Worm (Caenorhabditis elegans): ENCODE measurements around the gene clec-171.

DNA sequence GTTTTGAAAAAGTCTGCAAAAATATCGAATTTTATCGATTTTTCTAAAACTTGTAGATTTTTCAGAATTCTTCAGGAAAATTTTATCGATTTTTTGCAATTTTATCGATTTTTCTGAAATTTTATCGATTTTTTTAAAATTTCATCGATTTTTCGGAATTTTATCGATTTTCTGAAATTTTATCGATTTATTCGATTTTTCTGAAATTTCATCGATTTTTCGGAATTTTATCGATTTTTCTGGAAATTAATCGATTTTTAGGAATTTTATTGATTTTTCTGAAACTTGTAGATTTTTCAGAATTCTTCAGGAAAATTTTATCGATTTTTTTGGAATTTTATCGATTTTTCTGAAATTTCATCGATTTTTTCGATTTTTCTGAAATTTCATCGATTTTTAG, 19.0 kb downstream of the clec-171 start:
- TF ChIP-seq ama-1 (optimal IDR thresholded peaks at IDR 0.05) = no peak
- TF ChIP-seq T23F11.4 (GFP tag; optimal IDR thresholded peaks at IDR 0.05) = no peak
- TF ChIP-seq lin-11 (tag; optimal IDR thresholded peaks at IDR 0.05) = no peak

All from whole organism, late embryonic.